Fruit fly (Drosophila melanogaster): ENCODE results near the gene spn-D.

spn-D gene

dm6 chr3R:27193079-27193478 is 27.6 kb downstream of the spn-D start:
- no peak for TF ChIP-seq CG12104 (GFP tag; optimal IDR thresholded peaks at IDR 0.05)
- TF ChIP-seq Drgx (GFP tag; IDR thresholded peaks at IDR 0.05): peak; percentile 50; the same call in 1 of the 2 replicates

- peak; percentile 86 for TF ChIP-seq Jarid2 (GFP tag; optimal IDR thresholded peaks at IDR 0.05)
- 0 out of 2 replicates have a peak, but pooled peaks have one; percentile 21 for TF ChIP-seq slbo (GFP tag; IDR thresholded peaks at IDR 0.05)
- TF ChIP-seq cg (GFP tag; optimal IDR thresholded peaks at IDR 0.05): peak; percentile 2
- TF ChIP-seq CG13287 (GFP tag; IDR thresholded peaks at IDR 0.05; ENCODE audit: partially characterized antibody): peak; percentile 30; the same call in 1 of the 2 replicates
- peak; percentile 93 for TF ChIP-seq Nf-YC (tag; optimal IDR thresholded peaks at IDR 0.05)
- TF ChIP-seq CG6791 (GFP tag; IDR thresholded peaks at IDR 0.05; ENCODE audit: partially characterized antibody): 0 out of 3 replicates have a peak, but pooled peaks have one; percentile 4
- no peak for TF ChIP-seq eve (GFP tag; optimal IDR thresholded peaks at IDR 0.05)
- TF ChIP-seq pros (GFP tag; optimal IDR thresholded peaks at IDR 0.05): peak; percentile 72
- peak; percentile 94 for TF ChIP-seq Nf-YB (GFP tag; optimal IDR thresholded peaks at IDR 0.05)
- no peak for TF ChIP-seq ap (GFP tag; IDR thresholded peaks at IDR 0.05)
- peak; percentile 88 for TF ChIP-seq Deaf1 (tag; optimal IDR thresholded peaks at IDR 0.05)
- no peak for TF ChIP-seq usp (GFP tag; optimal IDR thresholded peaks at IDR 0.05)
- peak; percentile 5 for TF ChIP-seq CG5180 (GFP tag; optimal IDR thresholded peaks at IDR 0.05)
- TF ChIP-seq kni (GFP tag; optimal IDR thresholded peaks at IDR 0.05): peak; percentile 43
- TF ChIP-seq Sox100B (GFP tag; optimal IDR thresholded peaks at IDR 0.05): no peak
- TF ChIP-seq slp2 (GFP tag; optimal IDR thresholded peaks at IDR 0.05): no peak
- TF ChIP-seq CG2129 (GFP tag; IDR thresholded peaks at IDR 0.05; ENCODE audit: partially characterized antibody): no peak
- TF ChIP-seq oc (tag; optimal IDR thresholded peaks at IDR 0.05): no peak
- TF ChIP-seq sna (GFP tag; IDR thresholded peaks at IDR 0.05; ENCODE audit: partially characterized antibody): peak; percentile 58; the same call in 1 of the 2 replicates
- TF ChIP-seq CG1602 (GFP tag; optimal IDR thresholded peaks at IDR 0.05): no peak
- 0 out of 2 replicates have a peak, but pooled peaks have one; percentile 31 for TF ChIP-seq unc-4 (GFP tag; IDR thresholded peaks at IDR 0.05; ENCODE audit: partially characterized antibody)
- no peak for TF ChIP-seq fd96Cb (tag; optimal IDR thresholded peaks at IDR 0.05)
- TF ChIP-seq Sox102F (GFP tag; optimal IDR thresholded peaks at IDR 0.05): no peak
- no peak for TF ChIP-seq CTCF (GFP tag; optimal IDR thresholded peaks at IDR 0.05)
- TF ChIP-seq vvl (GFP tag; IDR thresholded peaks at IDR 0.05): 0 out of 2 replicates have a peak, but pooled peaks have one; percentile 29
- TF ChIP-seq nom (GFP tag; optimal IDR thresholded peaks at IDR 0.05): peak; percentile 56
- no peak for TF ChIP-seq Gug (GFP tag; IDR thresholded peaks at IDR 0.05)
- TF ChIP-seq CG43689 (GFP tag; IDR thresholded peaks at IDR 0.05): no peak
- TF ChIP-seq yki (optimal IDR thresholded peaks at IDR 0.05): peak; percentile 48
- no peak for TF ChIP-seq pita (GFP tag; optimal IDR thresholded peaks at IDR 0.05)
- TF ChIP-seq bcd (GFP tag; optimal IDR thresholded peaks at IDR 0.05): no peak
- TF ChIP-seq CG3163 (GFP tag; optimal IDR thresholded peaks at IDR 0.05): peak; percentile 96
- TF ChIP-seq Trl (optimal IDR thresholded peaks at IDR 0.05): peak; percentile 59 to 83
- TF ChIP-seq Trl (GFP tag; optimal IDR thresholded peaks at IDR 0.05): no peak
- TF ChIP-seq CG10431 (GFP tag; optimal IDR thresholded peaks at IDR 0.05): peak; percentile 2
- TF ChIP-seq hkb (optimal IDR thresholded peaks at IDR 0.05): no peak
- TF ChIP-seq hkb (GFP tag; IDR thresholded peaks at IDR 0.05): 0 out of 2 replicates have a peak, but pooled peaks have one; percentile 17
- TF ChIP-seq abd-A (tag; optimal IDR thresholded peaks at IDR 0.05): peak; percentile 9
- peak; percentile 27; the same call in 1 of the 3 replicates for TF ChIP-seq CG34224 (GFP tag; IDR thresholded peaks at IDR 0.05; ENCODE audit: partially characterized antibody)
- no peak for TF ChIP-seq sqz (GFP tag; optimal IDR thresholded peaks at IDR 0.05)
- peak; percentile 81; the same call in 1 of the 4 replicates for TF ChIP-seq chinmo (GFP tag; IDR thresholded peaks at IDR 0.05; ENCODE audit: partially characterized antibody)
- TF ChIP-seq run (tag; optimal IDR thresholded peaks at IDR 0.05): peak; percentile 42
- TF ChIP-seq CG17912 (GFP tag; optimal IDR thresholded peaks at IDR 0.05): no peak
- peak; percentile 22 for TF ChIP-seq Med (GFP tag)
- no peak for TF ChIP-seq Sry-β (GFP tag; optimal IDR thresholded peaks at IDR 0.05)
- no peak for TF ChIP-seq CG18764 (GFP tag; optimal IDR thresholded peaks at IDR 0.05)
- no peak for TF ChIP-seq Sin3A (optimal IDR thresholded peaks at IDR 0.05)
- TF ChIP-seq Ets65A (GFP tag): peak; percentile 82
Observed at dm6 chr3R:27194106-27194505, 28.6 kb downstream of the spn-D start, which contains the start of gene Ser. Gene Ser, minus strand, starts transcription at chr3R:27194267.

Measured in whole organism, embryonic.